Fruit fly (Drosophila melanogaster) whole organism, wandering third instar larva: ENCODE measurements around the gene dpr10.

Experiments used
- Abd-B ChIP-seq: fragments of >200 bp; optimal IDR thresholded peaks from 2 replicates; lab custom pipeline; 2017; ENCODE audit warnings: missing biosample characterization, missing genetic modification characterization
- Mio ChIP-seq: sonication (Bioruptor generic); optimal IDR thresholded peaks from 2 replicates; lab custom pipeline; 2016; ENCODE audit warnings: missing biosample characterization, missing genetic modification characterization
- N ChIP-seq: fragments of >200 bp; optimal IDR thresholded peaks from 2 replicates; lab custom pipeline; 2018; ENCODE audit warnings: missing biosample characterization, missing external identifiers, missing genetic modification characterization
- OdsH ChIP-seq: fragments of 200-800 bp; sonication (Bioruptor generic); optimal IDR thresholded peaks from 2 replicates; lab custom pipeline; 2016; ENCODE audit warnings: missing biosample characterization, mild to moderate bottlenecking, missing genetic modification characterization
- Rel ChIP-seq, 2 experiments: fragments of 200-800 bp; sonication (Bioruptor generic) in 1 of 2; optimal IDR thresholded peaks; 2 replicates in 1 of 2; 3 replicates in 1 of 2; lab custom pipeline; 2016 to 2019; ENCODE audit warnings: mild to moderate bottlenecking in 2 of 2, missing biosample characterization in 2 of 2, missing genetic modification characterization in 2 of 2, moderate library complexity in 1 of 2
- Sp1 ChIP-seq: fragments of 200-800 bp; sonication (Bioruptor generic); optimal IDR thresholded peaks from 3 replicates; lab custom pipeline; 2019; ENCODE audit warnings: missing biosample characterization, mild to moderate bottlenecking, missing genetic modification characterization, moderate library complexity
- brk ChIP-seq: fragments of 200-800 bp; sonication (Bioruptor generic); optimal IDR thresholded peaks from 2 replicates; lab custom pipeline; 2016; ENCODE audit warnings: missing biosample characterization, mild to moderate bottlenecking, missing genetic modification characterization
- dl ChIP-seq, 2 experiments: fragments of 175-275, 200-275 bp in 1 of 2; fragments of 200-275 bp in 1 of 2; sonication (Bioruptor generic); optimal IDR thresholded peaks; lab custom pipeline; 2018; ENCODE audit warnings: mild to moderate bottlenecking in 2 of 2, missing biosample characterization in 2 of 2, missing genetic modification characterization in 2 of 2, moderate library complexity in 2 of 2; ENCODE audit not compliant: partially characterized antibody in 2 of 2, insufficient read depth in 1 of 2
- rgr ChIP-seq: fragments of 200-800 bp; sonication (Bioruptor generic); optimal IDR thresholded peaks from 3 replicates; lab custom pipeline; 2016; ENCODE audit warnings: missing biosample characterization, mild to moderate bottlenecking, missing genetic modification characterization
- tai ChIP-seq: sonication (Bioruptor generic); optimal IDR thresholded peaks from 2 replicates; lab custom pipeline; 2016; ENCODE audit warnings: missing biosample characterization, missing genetic modification characterization

The dpr10 gene

DNA sequence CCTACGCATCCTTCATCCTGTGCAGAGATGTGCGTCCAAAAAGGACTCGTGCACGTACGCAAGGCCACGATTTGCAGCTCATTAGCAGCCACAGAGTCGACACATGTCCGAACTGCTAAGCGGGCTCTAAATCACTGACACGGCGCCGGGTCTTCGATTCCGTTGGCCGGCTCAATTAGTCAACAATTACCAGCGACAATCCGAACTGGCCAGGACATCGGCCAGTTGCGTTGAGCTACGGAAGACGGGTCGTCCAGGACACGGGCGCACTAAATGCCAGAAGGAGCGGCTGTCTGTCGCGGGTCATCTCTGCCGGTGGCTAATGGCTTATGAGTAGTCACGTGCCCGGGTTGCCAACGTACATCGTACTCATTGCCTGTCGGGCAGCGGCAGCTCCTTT lies 80.1 kb downstream of the dpr10 start:
- no peak for TF ChIP-seq OdsH (GFP tag; lab: Kevin White, UChicago)

DNA sequence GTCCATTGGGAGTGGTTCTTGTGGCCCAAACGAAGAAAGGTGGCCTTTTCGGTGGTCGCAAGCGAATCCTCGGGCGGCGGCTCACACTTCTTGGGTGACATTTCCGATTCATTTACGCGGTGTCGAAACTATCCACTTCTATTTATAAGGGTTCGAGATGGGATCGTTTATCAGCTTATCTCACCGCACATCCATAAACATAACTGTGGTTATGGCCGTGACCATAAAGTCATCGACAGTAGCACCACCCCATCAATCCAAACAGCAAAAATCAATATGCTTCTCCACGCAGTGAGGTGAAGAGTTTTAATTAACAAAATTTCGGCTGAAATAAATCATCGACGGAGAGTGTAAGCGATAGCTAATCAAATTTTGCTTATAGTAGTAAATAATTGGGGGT lies 85.1 kb downstream of the dpr10 start, which contains the start of gene CG42826:
CG42826 (minus strand) TSS at position 101 of the 400 bp plus-strand sequence.
- TF ChIP-seq Rel (GFP tag; optimal IDR thresholded peaks at IDR 0.05; lab: Kevin White, UChicago) (no peak), Rel (tag; optimal IDR thresholded peaks at IDR 0.05; lab: Kevin White, UChicago) (no peak), Sp1 (no peak), Mio (GFP tag; lab: Kevin White, UChicago) (no peak), tai (no peak), rgr (GFP tag; lab: Kevin White, UChicago) (no peak)

- TF ChIP-seq brk (GFP tag; lab: Kevin White, UChicago), result no peak
- no peak for TF ChIP-seq N (GFP tag; lab: Kevin White, UChicago)
- TF ChIP-seq Mio (GFP tag; lab: Kevin White, UChicago), result no peak
- TF ChIP-seq dl (GFP tag; optimal IDR thresholded peaks at IDR 0.05; lab: Kevin White, UChicago; ENCODE audit: insufficient read depth in 1 of 2, partially characterized antibody in 2 of 2), result no peak
- no peak for TF ChIP-seq Abd-B (GFP tag; lab: Kevin White, UChicago)
Measured at dm6 chr3L:10098015-10098414, 87.9 kb downstream of the dpr10 start, which contains the start of gene Srg2. Gene Srg2, minus strand, starts transcription at chr3L:10098115.
